Worm (Caenorhabditis elegans) whole organism, mixed stage, embryonic: Measurements from ENCODE around the gene C16C10.8.

Experiments
- ces-1 ChIP-seq: fragments of 150-350 bp; optimal IDR thresholded peaks from 2 replicates; lab custom pipeline; 2014; ENCODE audit warnings: missing biosample characterization, missing genetic modification reagents, missing genetic modification characterization
- elt-1 ChIP-seq: sonication (generic microtip); optimal IDR thresholded peaks from 2 replicates; lab custom pipeline; 2017; ENCODE audit warnings: missing genetic modification characterization, mild to moderate bottlenecking, missing compliant biosample characterization, antibody characterized with exemption, moderate library complexity, borderline replicate concordance; ENCODE audit not compliant: insufficient read depth
- ham-2 ChIP-seq: fragments of 200-800 bp; sonication (Bioruptor generic); optimal IDR thresholded peaks from 2 replicates; lab custom pipeline; 2018; ENCODE audit warnings: mild to moderate bottlenecking, missing genetic modification characterization, missing compliant biosample characterization
- lin-13 ChIP-seq: fragments of 150-350 bp; optimal IDR thresholded peaks from 2 replicates; lab custom pipeline; 2014; ENCODE audit warnings: missing biosample characterization, missing genetic modification characterization
- mep-1 ChIP-seq: fragments of 150-350 bp; optimal IDR thresholded peaks from 2 replicates; lab custom pipeline; 2017; ENCODE audit warnings: missing biosample characterization, missing genetic modification reagents, missing genetic modification characterization, inconsistent platforms
- nhr-12 ChIP-seq: fragments of 150-350 bp; optimal IDR thresholded peaks from 2 replicates; lab custom pipeline; 2014; ENCODE audit warnings: missing biosample characterization, missing genetic modification characterization
- nhr-76 ChIP-seq: sonication (generic microtip); optimal IDR thresholded peaks from 2 replicates; lab custom pipeline; 2017; ENCODE audit warnings: missing biosample characterization, missing genetic modification characterization
- snpc-4 ChIP-seq: fragments of 150-350 bp; optimal IDR thresholded peaks from 2 replicates; lab custom pipeline; 2014; ENCODE audit warnings: missing biosample characterization, missing genetic modification characterization
- tbx-8 ChIP-seq: fragments of 200-800 bp; sonication (Bioruptor generic); optimal IDR thresholded peaks from 2 replicates; lab custom pipeline; 2018; ENCODE audit warnings: mild to moderate bottlenecking, missing genetic modification characterization, moderate library complexity, missing compliant biosample characterization
- unc-39 ChIP-seq: fragments of 150-350 bp; optimal IDR thresholded peaks from 2 replicates; lab custom pipeline; 2014; ENCODE audit warnings: missing biosample characterization, missing genetic modification characterization
- ztf-11 ChIP-seq: fragments of 150-350 bp; optimal IDR thresholded peaks from 2 replicates; lab custom pipeline; 2014; ENCODE audit warnings: missing biosample characterization, missing genetic modification characterization

ce11 chrIII:4196301-4196987 is 32.5 kb upstream of the C16C10.8 start:
- TF ChIP-seq snpc-4, result no peak
- TF ChIP-seq ztf-11 (tag; lab: Kevin White, UChicago), result no peak
- TF ChIP-seq nhr-76 (tag; lab: Kevin White, UChicago), result no peak
- TF ChIP-seq mep-1, result peak; percentile 37
- no peak for TF ChIP-seq unc-39 (tag; lab: Kevin White, UChicago)
- no peak for TF ChIP-seq nhr-12 (tag; lab: Kevin White, UChicago)
- no peak for TF ChIP-seq lin-13 (tag; lab: Kevin White, UChicago)
- TF ChIP-seq ces-1 (GFP tag; lab: Kevin White, UChicago), result peak; percentile 15
- no peak for TF ChIP-seq elt-1 (tag; lab: Kevin White, UChicago)
- TF ChIP-seq ham-2, result no peak
- no peak for TF ChIP-seq tbx-8
